Worm (Caenorhabditis elegans) whole organism, L1 larva: ENCODE measurements around the gene scav-5.
A peak's percentile ranks its signal among the peaks of the same experiment; 100 is the strongest.

Experiments used
- C04F5.9 ChIP-seq: sonication (generic microtip); optimal IDR thresholded peaks from 2 replicates; lab custom pipeline; 2016; ENCODE audit warnings: missing genetic modification characterization, missing compliant biosample characterization
- C16A3.4 ChIP-seq: fragments of 150-350 bp; optimal IDR thresholded peaks from 2 replicates; lab custom pipeline; 2014; ENCODE audit warnings: missing biosample characterization, missing genetic modification characterization
- Y116A8C.19 ChIP-seq: sonication (generic microtip); optimal IDR thresholded peaks from 2 replicates; lab custom pipeline; 2016; ENCODE audit warnings: missing compliant biosample characterization, missing genetic modification characterization, borderline replicate concordance
- aha-1 ChIP-seq: fragments of 150-350 bp; optimal IDR thresholded peaks from 2 replicates; lab custom pipeline; 2014; ENCODE audit warnings: missing biosample characterization, missing genetic modification characterization
- alr-1 ChIP-seq: fragments of 200-800 bp; sonication (Bioruptor generic); optimal IDR thresholded peaks from 2 replicates; lab custom pipeline; 2018; ENCODE audit warnings: borderline replicate concordance, mild to moderate bottlenecking, missing genetic modification characterization, missing compliant biosample characterization
- ama-1 ChIP-seq: fragments of 150-350 bp; optimal IDR thresholded peaks from 2 replicates; lab custom pipeline; 2014
- blmp-1 ChIP-seq: fragments of 150-350 bp; optimal IDR thresholded peaks from 2 replicates; lab custom pipeline; 2014; ENCODE audit warnings: missing biosample characterization, missing genetic modification characterization
- ceh-63 ChIP-seq: fragments of 200-800 bp; sonication (Bioruptor generic); optimal IDR thresholded peaks from 2 replicates; lab custom pipeline; 2018; ENCODE audit warnings: mild to moderate bottlenecking, missing genetic modification characterization, missing compliant biosample characterization
- ceh-82 ChIP-seq, 3 experiments: fragments of 150-350 bp in 1 of 3; sonication (generic microtip) in 2 of 3; optimal IDR thresholded peaks; 2 replicates each; lab custom pipeline; 2014 to 2017; ENCODE audit warnings: missing biosample characterization in 3 of 3, missing genetic modification characterization in 3 of 3
- dsc-1 ChIP-seq: sonication (generic microtip); optimal IDR thresholded peaks from 2 replicates; lab custom pipeline; 2016; ENCODE audit warnings: mild to moderate bottlenecking, missing genetic modification characterization, missing compliant biosample characterization
- efl-3 ChIP-seq: fragments of 200-800 bp; sonication (Bioruptor generic); optimal IDR thresholded peaks from 2 replicates; lab custom pipeline; 2018; ENCODE audit warnings: mild to moderate bottlenecking, missing genetic modification characterization, missing compliant biosample characterization
- elt-2 ChIP-seq: sonication (generic microtip); optimal IDR thresholded peaks from 2 replicates; lab custom pipeline; 2016; ENCODE audit warnings: missing genetic modification characterization, mild to moderate bottlenecking, inconsistent platforms, missing compliant biosample characterization, missing genetic modification reagents
- elt-3 ChIP-seq, 6 experiments: fragments of 150-350 bp in 1 of 6; sonication (generic microtip); optimal IDR thresholded peaks; 2 replicates each; lab custom pipeline; 2017 to 2018; ENCODE audit warnings: missing biosample characterization in 6 of 6, missing genetic modification characterization in 6 of 6, inconsistent platforms in 1 of 6
- fkh-8 ChIP-seq: sonication (generic microtip); optimal IDR thresholded peaks from 2 replicates; lab custom pipeline; 2016; ENCODE audit warnings: mild to moderate bottlenecking, missing genetic modification characterization, missing compliant biosample characterization
- hlh-4 ChIP-seq: sonication (generic microtip); optimal IDR thresholded peaks from 2 replicates; lab custom pipeline; 2016; ENCODE audit warnings: mild to moderate bottlenecking, missing genetic modification characterization, missing compliant biosample characterization
- irx-1 ChIP-seq: sonication (generic microtip); optimal IDR thresholded peaks from 2 replicates; lab custom pipeline; 2016; ENCODE audit warnings: missing genetic modification characterization, missing compliant biosample characterization
- jun-1 ChIP-seq: fragments of 150-350 bp; optimal IDR thresholded peaks from 2 replicates; lab custom pipeline; 2014; ENCODE audit warnings: missing biosample characterization, missing genetic modification reagents, missing genetic modification characterization
- lin-14 ChIP-seq: fragments of 200-800 bp; sonication (Bioruptor generic); optimal IDR thresholded peaks from 2 replicates; lab custom pipeline; 2018; ENCODE audit warnings: mild to moderate bottlenecking, missing genetic modification characterization, moderate library complexity, missing compliant biosample characterization
- lin-15B ChIP-seq: fragments of 150-350 bp; sonication (generic microtip); optimal IDR thresholded peaks from 3 replicates; lab custom pipeline; 2014; ENCODE audit warnings: missing biosample characterization, missing genetic modification characterization
- lin-35 ChIP-seq, 2 experiments: fragments of 150-350 bp; optimal IDR thresholded peaks; 2 replicates each; lab custom pipeline; 2014; ENCODE audit warnings: missing biosample characterization in 2 of 2, missing genetic modification characterization in 2 of 2, missing genetic modification reagents in 2 of 2
- mdl-1 ChIP-seq, 2 experiments: fragments of 150-350 bp; optimal IDR thresholded peaks; 2 replicates each; lab custom pipeline; 2014 to 2017; ENCODE audit warnings: missing biosample characterization in 2 of 2, missing genetic modification characterization in 2 of 2, inconsistent platforms in 1 of 2
- nhr-11 ChIP-seq: fragments of 150-350 bp; optimal IDR thresholded peaks from 2 replicates; lab custom pipeline; 2014; ENCODE audit warnings: missing biosample characterization, missing genetic modification characterization
- nhr-12 ChIP-seq: sonication (generic microtip); optimal IDR thresholded peaks from 2 replicates; lab custom pipeline; 2017; ENCODE audit warnings: missing biosample characterization, missing genetic modification characterization
- nhr-19 ChIP-seq: fragments of 200-800 bp; sonication (Bioruptor generic); conservative IDR thresholded peaks from 2 replicates; pipeline ENCODE4 v1.3.6; 2022; ENCODE audit warnings: missing genetic modification characterization, missing compliant biosample characterization
- nhr-20 ChIP-seq: sonication (generic microtip); optimal IDR thresholded peaks from 2 replicates; lab custom pipeline; 2016; ENCODE audit warnings: mild to moderate bottlenecking, missing genetic modification characterization, missing compliant biosample characterization
- nhr-71 ChIP-seq: sonication (generic microtip); optimal IDR thresholded peaks from 2 replicates; lab custom pipeline; 2016; ENCODE audit warnings: mild to moderate bottlenecking, missing genetic modification characterization, moderate library complexity, missing compliant biosample characterization
- nhr-77 ChIP-seq: fragments of 150-350 bp; optimal IDR thresholded peaks from 2 replicates; lab custom pipeline; 2014; ENCODE audit warnings: missing biosample characterization, missing genetic modification characterization
- pqm-1 ChIP-seq: sonication (generic microtip); optimal IDR thresholded peaks from 3 replicates; lab custom pipeline; 2017; ENCODE audit warnings: missing biosample characterization, missing genetic modification characterization
- rnt-1 ChIP-seq: sonication (generic microtip); optimal IDR thresholded peaks from 2 replicates; lab custom pipeline; 2016; ENCODE audit warnings: mild to moderate bottlenecking, missing genetic modification characterization, moderate library complexity, missing compliant biosample characterization
- skn-1 ChIP-seq: fragments of 150-350 bp; optimal IDR thresholded peaks from 2 replicates; lab custom pipeline; 2014; ENCODE audit warnings: missing biosample characterization, missing genetic modification characterization
- snpc-4 ChIP-seq: fragments of 150-350 bp; optimal IDR thresholded peaks from 2 replicates; lab custom pipeline; 2014; ENCODE audit warnings: missing biosample characterization, missing genetic modification characterization
- snu-23 ChIP-seq: sonication (generic microtip); optimal IDR thresholded peaks from 2 replicates; lab custom pipeline; 2016; ENCODE audit warnings: missing genetic modification characterization, missing compliant biosample characterization
- sox-4 ChIP-seq: sonication (generic microtip); optimal IDR thresholded peaks from 2 replicates; lab custom pipeline; 2016; ENCODE audit warnings: missing genetic modification characterization, missing compliant biosample characterization
- tbx-2 ChIP-seq: sonication (generic microtip); optimal IDR thresholded peaks from 2 replicates; lab custom pipeline; 2016; ENCODE audit warnings: missing genetic modification characterization, missing compliant biosample characterization
- unc-130 ChIP-seq: fragments of 150-350 bp; optimal IDR thresholded peaks from 2 replicates; lab custom pipeline; 2017; ENCODE audit warnings: missing biosample characterization, missing genetic modification characterization, inconsistent platforms
- unc-62 ChIP-seq: fragments of 150-350 bp; optimal IDR thresholded peaks from 2 replicates; lab custom pipeline; 2014; ENCODE audit warnings: missing biosample characterization, missing genetic modification reagents, missing genetic modification characterization
- vab-15 ChIP-seq: sonication (generic microtip); optimal IDR thresholded peaks from 2 replicates; lab custom pipeline; 2017; ENCODE audit warnings: missing genotype, mild to moderate bottlenecking, missing genetic modification characterization, missing compliant biosample characterization

The scav-5 gene

ce11 chrX:9848214-9848789 is 9.9 kb upstream of the scav-5 start:
- TF ChIP-seq C04F5.9 (tag; lab: Kevin White, UChicago): no peak
- peak; percentile 45 for TF ChIP-seq blmp-1 (tag; lab: Kevin White, UChicago)
- peak; percentile 92 for TF ChIP-seq vab-15 (tag; lab: Kevin White, UChicago)

- peak; percentile 22 for TF ChIP-seq elt-2 (tag; lab: Kevin White, UChicago)
- no peak for TF ChIP-seq C16A3.4 (tag; lab: Kevin White, UChicago)
- TF ChIP-seq irx-1 (tag; lab: Kevin White, UChicago): no peak
Observed at ce11 chrX:9850258-9850657, 7.9 kb upstream of the scav-5 start, which contains the start of gene lec-8. lec-8 (plus strand) TSS chrX:9850571.

- TF ChIP-seq pqm-1 (tag; lab: Kevin White, UChicago) (no peak), nhr-77 (tag; lab: Kevin White, UChicago) (peak; percentile 0), lin-35 (GFP tag; optimal IDR thresholded peaks at IDR 0.05; lab: Kevin White, UChicago) (no peak), lin-14 (GFP tag; lab: Kevin White, UChicago) (no peak), snu-23 (no peak), efl-3 (no peak), jun-1 (no peak), elt-2 (tag; lab: Kevin White, UChicago) (peak; percentile 14), ama-1 (lab: Kevin White, UChicago) (no peak), alr-1 (tag; lab: Kevin White, UChicago) (no peak), nhr-11 (tag; lab: Kevin White, UChicago) (no peak), lin-15B (tag; lab: Kevin White, UChicago) (no peak), skn-1 (tag; lab: Kevin White, UChicago) (peak; percentile 3), unc-62 (GFP tag; lab: Kevin White, UChicago) (no peak), ceh-82 (tag; optimal IDR thresholded peaks at IDR 0.05; lab: Kevin White, UChicago) (no peak), aha-1 (tag; lab: Kevin White, UChicago) (no peak), nhr-19 (GFP tag; lab: Robert Waterston, UW) (no peak), mdl-1 (tag; optimal IDR thresholded peaks at IDR 0.05; lab: Kevin White, UChicago) (no peak), dsc-1 (tag; lab: Kevin White, UChicago) (no peak), ceh-63 (no peak)
Observed at ce11 chrX:9851745-9852330, 6.3 kb upstream of the scav-5 start, which contains the start of gene lec-7. lec-7 (plus strand) TSS chrX:9852041.

ce11 chrX:9856618-9857017 is 1.5 kb upstream of the scav-5 start, which contains the start of gene R07B1.11:
R07B1.11 (plus strand) TSS chrX:9856918.
- no peak for TF ChIP-seq skn-1 (tag; lab: Kevin White, UChicago)

- peak; percentile 46 for TF ChIP-seq snu-23
- no peak for TF ChIP-seq skn-1 (tag; lab: Kevin White, UChicago)
- TF ChIP-seq tbx-2: no peak
- no peak for TF ChIP-seq unc-130 (tag; lab: Kevin White, UChicago)
- TF ChIP-seq pqm-1 (tag; lab: Kevin White, UChicago): peak; percentile 71
- peak; percentile 8 for TF ChIP-seq lin-14 (GFP tag; lab: Kevin White, UChicago)
- TF ChIP-seq nhr-11 (tag; lab: Kevin White, UChicago): no peak
- TF ChIP-seq nhr-71 (tag; lab: Kevin White, UChicago): peak; percentile 44
- TF ChIP-seq nhr-12 (tag; lab: Kevin White, UChicago): no peak
- no peak for TF ChIP-seq elt-3 (tag; optimal IDR thresholded peaks at IDR 0.05; lab: Kevin White, UChicago)
- TF ChIP-seq sox-4 (tag; lab: Kevin White, UChicago): peak; percentile 3
- TF ChIP-seq fkh-8 (tag; lab: Kevin White, UChicago): peak; percentile 10
- no peak for TF ChIP-seq hlh-4 (tag; lab: Kevin White, UChicago)
- peak in 1 of 2 experiments; percentile 14 for TF ChIP-seq lin-35 (GFP tag; optimal IDR thresholded peaks at IDR 0.05; lab: Kevin White, UChicago)
- TF ChIP-seq Y116A8C.19 (tag; lab: Kevin White, UChicago): no peak
- TF ChIP-seq rnt-1 (tag; lab: Kevin White, UChicago): no peak
- peak; percentile 31 for TF ChIP-seq nhr-20 (tag; lab: Kevin White, UChicago)
- TF ChIP-seq snpc-4 (tag; lab: Kevin White, UChicago): no peak
- TF ChIP-seq elt-2 (tag; lab: Kevin White, UChicago): peak; percentile 79
- TF ChIP-seq, all 84 proteins: peak for 9
Observed at ce11 chrX:9862916-9863624, 4.9 kb downstream of the scav-5 start, which contains the start of the genes gst-36 and R07B1.5. gst-36 (minus strand) TSS chrX:9862960. R07B1.5 (plus strand) TSS chrX:9863580.
